Worm (Caenorhabditis elegans) whole organism, dauer: ENCODE data around the gene usip-1.

Experiments
- unc-62 ChIP-seq: sonication (generic microtip); optimal IDR thresholded peaks from 2 replicates; lab custom pipeline; 2017; ENCODE audit warnings: missing biosample characterization, missing genetic modification reagents, missing genetic modification characterization

The usip-1 gene

ce11 chrV:12184308-12184999 is 460 bp upstream of the usip-1 start, which contains the start of gene srd-4:
TSS of gene srd-4 (plus strand) at chrV:12184949.
- TF ChIP-seq unc-62 (GFP tag; lab: Kevin White, UChicago) = no peak

ce11 chrV:12181310-12181709 is 2.7 kb downstream of the usip-1 start, which contains the start of gene elpc-3:
TSS of gene elpc-3 (minus strand) at chrV:12181410.
- no peak for TF ChIP-seq unc-62 (GFP tag; lab: Kevin White, UChicago)

ce11 chrV:12179338-12179737 is 4.7 kb downstream of the usip-1 start, which contains the start of gene clec-224:
TSS of gene clec-224 (minus strand) at chrV:12179438.
- no peak for TF ChIP-seq unc-62 (GFP tag; lab: Kevin White, UChicago)

- TF ChIP-seq unc-62 (GFP tag; lab: Kevin White, UChicago) = no peak
Observed at ce11 chrV:12170114-12170513, 13.9 kb downstream of the usip-1 start, which contains the start of gene ZK863.1. TSS of gene ZK863.1 (minus strand) at chrV:12170214.

ce11 chrV:12167653-12168052 is 16.3 kb downstream of the usip-1 start, which contains the start of gene col-37:
TSS of gene col-37 (minus strand) at chrV:12167753.
- no peak for TF ChIP-seq unc-62 (GFP tag; lab: Kevin White, UChicago)

ce11 chrV:12167031-12167430 is 17.0 kb downstream of the usip-1 start:
- TF ChIP-seq unc-62 (GFP tag; lab: Kevin White, UChicago) = no peak

- no peak for TF ChIP-seq unc-62 (GFP tag; lab: Kevin White, UChicago)
Observed at ce11 chrV:12162906-12163305, 21.1 kb downstream of the usip-1 start, which contains the start of gene srj-4. TSS of gene srj-4 (plus strand) at chrV:12163206.

- no peak for TF ChIP-seq unc-62 (GFP tag; lab: Kevin White, UChicago)
Observed at ce11 chrV:12162220-12162619, 21.8 kb downstream of the usip-1 start, which contains the start of gene C27A7.5. TSS of gene C27A7.5 (minus strand) at chrV:12162320.

- no peak for TF ChIP-seq unc-62 (GFP tag; lab: Kevin White, UChicago)
Observed at ce11 chrV:12161157-12161556, 22.8 kb downstream of the usip-1 start.

- TF ChIP-seq unc-62 (GFP tag; lab: Kevin White, UChicago) = no peak
Observed at ce11 chrV:12159975-12160374, 24.0 kb downstream of the usip-1 start.

- no peak for TF ChIP-seq unc-62 (GFP tag; lab: Kevin White, UChicago)
Observed at ce11 chrV:12158377-12158776, 25.6 kb downstream of the usip-1 start.

- TF ChIP-seq unc-62 (GFP tag; lab: Kevin White, UChicago) = no peak
Observed at ce11 chrV:12154554-12154953, 29.4 kb downstream of the usip-1 start, which contains the start of gene C27A7.9. TSS of gene C27A7.9 (minus strand) at chrV:12154654.

ce11 chrV:12153784-12154183 is 30.2 kb downstream of the usip-1 start:
- no peak for TF ChIP-seq unc-62 (GFP tag; lab: Kevin White, UChicago)

ce11 chrV:12152857-12153256 is 31.1 kb downstream of the usip-1 start, which contains the start of gene C27A7.8:
TSS of gene C27A7.8 (plus strand) at chrV:12153157.
- TF ChIP-seq unc-62 (GFP tag; lab: Kevin White, UChicago) = no peak

ce11 chrV:12150607-12151006 is 33.4 kb downstream of the usip-1 start, which contains the start of gene che-11:
TSS of gene che-11 (minus strand) at chrV:12150707.
- no peak for TF ChIP-seq unc-62 (GFP tag; lab: Kevin White, UChicago)

ce11 chrV:12140625-12141024 is 43.4 kb downstream of the usip-1 start, which contains the start of gene C27A7.3:
TSS of gene C27A7.3 (plus strand) at chrV:12140925.
- no peak for TF ChIP-seq unc-62 (GFP tag; lab: Kevin White, UChicago)

- TF ChIP-seq unc-62 (GFP tag; lab: Kevin White, UChicago) = no peak
Observed at ce11 chrV:12137942-12138341, 46.1 kb downstream of the usip-1 start.
